Fruit fly (Drosophila melanogaster) whole organism, embryonic: ENCODE results near the gene CG2267.
A peak's percentile ranks its signal among the peaks of the same experiment; 100 is the strongest.

Source experiments
- Atf3 ChIP-seq: fragments of 200-800 bp; sonication (Bioruptor generic); optimal IDR thresholded peaks from 3 replicates; lab custom pipeline; 2016; ENCODE audit warnings: missing biosample characterization, missing genetic modification characterization
- Bgb ChIP-seq: fragments of 200-800 bp; sonication (Bioruptor generic); IDR thresholded peaks from 2 replicates; pipeline ENCODE4 v1.3.6; 2022; ENCODE audit warnings: missing biosample characterization, missing genetic modification characterization; ENCODE audit not compliant: partially characterized antibody
- CG11398 ChIP-seq: fragments of 200-800 bp; sonication (Bioruptor generic); optimal IDR thresholded peaks from 2 replicates; lab custom pipeline; 2016; ENCODE audit warnings: missing biosample characterization, missing genetic modification characterization
- CG12942 ChIP-seq: fragments of 200-800 bp; sonication (Bioruptor generic); optimal IDR thresholded peaks from 3 replicates; lab custom pipeline; 2016; ENCODE audit warnings: missing biosample characterization, missing genetic modification characterization
- CG13894 ChIP-seq: fragments of 200-800 bp; sonication (Bioruptor generic); optimal IDR thresholded peaks from 3 replicates; lab custom pipeline; 2018; ENCODE audit warnings: missing biosample characterization, mild to moderate bottlenecking, missing genetic modification characterization, moderate library complexity
- CG14050 ChIP-seq: fragments of 200-800 bp; sonication (Bioruptor generic); IDR thresholded peaks from 3 replicates; pipeline ENCODE4 v1.3.6; 2022; ENCODE audit warnings: missing biosample characterization, missing genetic modification characterization
- CG15011 ChIP-seq: fragments of 200-800 bp; sonication (Bioruptor generic); optimal IDR thresholded peaks from 3 replicates; lab custom pipeline; 2018; ENCODE audit warnings: missing biosample characterization, mild to moderate bottlenecking, missing genetic modification characterization
- CG15514 ChIP-seq: fragments of 200-800 bp; sonication (Bioruptor generic); optimal IDR thresholded peaks from 3 replicates; lab custom pipeline; 2017; ENCODE audit warnings: missing biosample characterization, missing genetic modification characterization, mild to moderate bottlenecking, moderate library complexity, missing genetic modification reagents
- CG15601 ChIP-seq: fragments of 200-800 bp; sonication (Bioruptor generic); optimal IDR thresholded peaks from 3 replicates; lab custom pipeline; 2019; ENCODE audit warnings: missing biosample characterization, mild to moderate bottlenecking, missing genetic modification characterization, moderate library complexity
- CG18476 ChIP-seq: fragments of 200-800 bp; sonication (Bioruptor generic); optimal IDR thresholded peaks from 2 replicates; lab custom pipeline; 2016; ENCODE audit warnings: missing biosample characterization, mild to moderate bottlenecking, missing genetic modification characterization
- CG2120 ChIP-seq: fragments of 200-800 bp; sonication (Bioruptor generic); optimal IDR thresholded peaks from 3 replicates; lab custom pipeline; 2016; ENCODE audit warnings: missing biosample characterization, missing genetic modification characterization
- CG2678 ChIP-seq: fragments of 200-800 bp; sonication (Bioruptor generic); optimal IDR thresholded peaks from 3 replicates; lab custom pipeline; 2019; ENCODE audit warnings: missing biosample characterization, mild to moderate bottlenecking, missing genetic modification characterization, moderate library complexity
- CG2889 ChIP-seq: fragments of 200-800 bp; sonication (Bioruptor generic); IDR thresholded peaks from 3 replicates; pipeline ENCODE4 v1.3.6; 2022; ENCODE audit warnings: missing biosample characterization, missing genetic modification characterization
- CG30020 ChIP-seq: fragments of 200-800 bp; optimal IDR thresholded peaks from 2 replicates; lab custom pipeline; 2019; ENCODE audit warnings: missing biosample characterization, mild to moderate bottlenecking, missing genetic modification characterization, moderate library complexity
- CG31388 ChIP-seq: fragments of 200-800 bp; sonication (Bioruptor generic); optimal IDR thresholded peaks from 2 replicates; lab custom pipeline; 2016; ENCODE audit warnings: missing biosample characterization, missing genetic modification characterization
- CG32532 ChIP-seq: fragments of 200-800 bp; sonication (Bioruptor generic); IDR thresholded peaks from 2 replicates; pipeline ENCODE4 v1.3.6; 2022; ENCODE audit warnings: missing biosample characterization, missing genetic modification characterization
- CG34224 ChIP-seq: fragments of 200-800 bp; sonication (Bioruptor generic); IDR thresholded peaks from 3 replicates; pipeline ENCODE4 v1.3.6; 2022; ENCODE audit warnings: missing biosample characterization, missing genetic modification characterization; ENCODE audit not compliant: partially characterized antibody
- CG34376 ChIP-seq: fragments of 200-800 bp; sonication (Bioruptor generic); optimal IDR thresholded peaks from 2 replicates; lab custom pipeline; 2018; ENCODE audit warnings: missing biosample characterization, mild to moderate bottlenecking, missing genetic modification characterization
- CG3995 ChIP-seq: fragments of 200-800 bp; sonication (Bioruptor generic); optimal IDR thresholded peaks from 3 replicates; lab custom pipeline; 2016; ENCODE audit warnings: missing biosample characterization, missing genetic modification characterization
- CG4360 ChIP-seq: fragments of 200-800 bp; sonication (Bioruptor generic); IDR thresholded peaks from 2 replicates; pipeline ENCODE4 v1.3.6; 2022; ENCODE audit warnings: missing biosample characterization, missing genetic modification characterization
- CG4730 ChIP-seq: fragments of 200-800 bp; sonication (Bioruptor generic); IDR thresholded peaks from 2 replicates; pipeline ENCODE4 v1.3.6; 2022; ENCODE audit warnings: missing biosample characterization, missing genetic modification characterization
- CG8290 ChIP-seq, 3 experiments: fragments of 200-800 bp; sonication (Bioruptor generic); optimal IDR thresholded peaks; 2 replicates each; lab custom pipeline; 2016 to 2019; ENCODE audit warnings: missing biosample characterization in 3 of 3, missing genetic modification characterization in 3 of 3, mild to moderate bottlenecking in 2 of 3, moderate library complexity in 1 of 3
- CG9609 ChIP-seq: fragments of 200-800 bp; sonication (Bioruptor generic); optimal IDR thresholded peaks from 3 replicates; lab custom pipeline; 2016; ENCODE audit warnings: missing biosample characterization, missing genetic modification characterization
- Deaf1 ChIP-seq: fragments of 200-800 bp; optimal IDR thresholded peaks from 3 replicates; lab custom pipeline; 2019; ENCODE audit warnings: missing biosample characterization, mild to moderate bottlenecking, missing genetic modification characterization, moderate library complexity
- Hand ChIP-seq: fragments of 200-800 bp; sonication (Bioruptor generic); optimal IDR thresholded peaks from 2 replicates; lab custom pipeline; 2017; ENCODE audit warnings: mild to moderate bottlenecking, missing biosample characterization, missing genetic modification reagents, missing genetic modification characterization
- Lhr ChIP-seq: fragments of 200-800 bp; sonication (Bioruptor generic); optimal IDR thresholded peaks from 3 replicates; lab custom pipeline; 2017; ENCODE audit warnings: mild to moderate bottlenecking, missing biosample characterization, missing genetic modification reagents, missing genetic modification characterization
- Mad ChIP-seq: fragments of 200-800 bp; sonication (Bioruptor generic); optimal IDR thresholded peaks from 2 replicates; lab custom pipeline; 2016; ENCODE audit warnings: missing biosample characterization, missing genetic modification characterization
- Pdp1 ChIP-seq, 2 experiments: fragments of 200-800 bp; sonication (Bioruptor generic); optimal IDR thresholded peaks; 3 replicates each; lab custom pipeline; 2016; ENCODE audit warnings: missing biosample characterization in 2 of 2, missing genetic modification characterization in 2 of 2, mild to moderate bottlenecking in 1 of 2, moderate library complexity in 1 of 2
- Vsx1 ChIP-seq: fragments of 200-800 bp; sonication (Bioruptor generic); optimal IDR thresholded peaks from 2 replicates; lab custom pipeline; 2017; ENCODE audit warnings: missing biosample characterization, mild to moderate bottlenecking, missing genetic modification characterization, missing genetic modification reagents
- Xbp1 ChIP-seq: fragments of 200-800 bp; sonication (Bioruptor generic); optimal IDR thresholded peaks from 3 replicates; lab custom pipeline; 2016; ENCODE audit warnings: missing biosample characterization, mild to moderate bottlenecking, missing genetic modification characterization
- amos ChIP-seq: fragments of 200-800 bp; sonication (Bioruptor generic); IDR thresholded peaks from 2 replicates; pipeline ENCODE4 v1.3.6; 2022; ENCODE audit warnings: missing biosample characterization, missing genetic modification characterization; ENCODE audit not compliant: partially characterized antibody
- bbx ChIP-seq: fragments of 200-800 bp; sonication (Bioruptor generic); IDR thresholded peaks from 2 replicates; pipeline ENCODE4 v1.3.6; 2022; ENCODE audit warnings: missing biosample characterization, missing genetic modification characterization; ENCODE audit not compliant: partially characterized antibody
- chinmo ChIP-seq: fragments of 200-800 bp; sonication (Bioruptor generic); IDR thresholded peaks from 4 replicates; pipeline ENCODE4 v1.3.6; 2022; ENCODE audit warnings: missing biosample characterization, missing genetic modification characterization; ENCODE audit not compliant: partially characterized antibody
- crp ChIP-seq, 2 experiments: fragments of 200-800 bp; sonication (Bioruptor generic); optimal IDR thresholded peaks; 2 replicates in 1 of 2; 3 replicates in 1 of 2; lab custom pipeline; 2017; ENCODE audit warnings: missing biosample characterization in 2 of 2, missing genetic modification characterization in 2 of 2, mild to moderate bottlenecking in 1 of 2, moderate library complexity in 1 of 2
- cwo ChIP-seq: fragments of 200-800 bp; sonication (Bioruptor generic); optimal IDR thresholded peaks from 3 replicates; lab custom pipeline; 2017; ENCODE audit warnings: missing biosample characterization, missing genetic modification characterization, mild to moderate bottlenecking, moderate library complexity, missing genetic modification reagents
- dmrt11E ChIP-seq: fragments of 200-800 bp; sonication (Bioruptor generic); optimal IDR thresholded peaks from 3 replicates; lab custom pipeline; 2018; ENCODE audit warnings: missing biosample characterization, mild to moderate bottlenecking, missing genetic modification characterization, moderate library complexity
- dysf ChIP-seq: fragments of 200-800 bp; sonication (Bioruptor generic); IDR thresholded peaks from 3 replicates; pipeline ENCODE4 v1.3.6; 2022; ENCODE audit warnings: missing biosample characterization, missing genetic modification characterization
- eve ChIP-seq, 2 experiments: fragments of >200 bp; optimal IDR thresholded peaks; 2 replicates each; lab custom pipeline; 2017; ENCODE audit warnings: missing biosample characterization in 2 of 2, missing genetic modification characterization in 2 of 2
- exex ChIP-seq: fragments of 200-800 bp; sonication (Bioruptor generic); optimal IDR thresholded peaks from 4 replicates; lab custom pipeline; 2018; ENCODE audit warnings: missing biosample characterization, mild to moderate bottlenecking, missing genetic modification characterization, moderate library complexity
- grn ChIP-seq: fragments of 200-800 bp; sonication (Bioruptor generic); optimal IDR thresholded peaks from 3 replicates; lab custom pipeline; 2017; ENCODE audit warnings: missing biosample characterization, missing genetic modification characterization
- lov ChIP-seq, 2 experiments: fragments of 200-800 bp in 1 of 2; fragments of >200 bp in 1 of 2; sonication (Bioruptor generic) in 1 of 2; IDR thresholded peaks in 1 of 2; optimal IDR thresholded peaks in 1 of 2; 2 replicates in 1 of 2; 3 replicates in 1 of 2; pipeline versions ENCODE4 v1.3.6 to Lab custom; 2017 to 2022; ENCODE audit warnings: missing biosample characterization in 1 of 2, missing genetic modification characterization in 1 of 2
- mirr ChIP-seq: fragments of 200-800 bp; sonication (Bioruptor generic); optimal IDR thresholded peaks from 3 replicates; lab custom pipeline; 2018; ENCODE audit warnings: missing biosample characterization, mild to moderate bottlenecking, missing genetic modification characterization
- psq ChIP-seq: fragments of 200-800 bp; sonication (Bioruptor generic); optimal IDR thresholded peaks from 2 replicates; lab custom pipeline; 2017; ENCODE audit warnings: missing biosample characterization, missing genetic modification characterization
- sug ChIP-seq: fragments of 200-800 bp; optimal IDR thresholded peaks from 2 replicates; lab custom pipeline; 2019; ENCODE audit warnings: missing biosample characterization, mild to moderate bottlenecking, missing genetic modification characterization, moderate library complexity
- vfl ChIP-seq: fragments of 200-800 bp; sonication (Bioruptor generic); optimal IDR thresholded peaks from 2 replicates; lab custom pipeline; 2016; ENCODE audit warnings: missing biosample characterization, missing genetic modification characterization
- z ChIP-seq: fragments of 200-800 bp; sonication (Bioruptor generic); IDR thresholded peaks from 3 replicates; pipeline ENCODE4 v1.3.6; 2022; ENCODE audit warnings: missing biosample characterization, missing genetic modification characterization

CG2267 gene

DNA sequence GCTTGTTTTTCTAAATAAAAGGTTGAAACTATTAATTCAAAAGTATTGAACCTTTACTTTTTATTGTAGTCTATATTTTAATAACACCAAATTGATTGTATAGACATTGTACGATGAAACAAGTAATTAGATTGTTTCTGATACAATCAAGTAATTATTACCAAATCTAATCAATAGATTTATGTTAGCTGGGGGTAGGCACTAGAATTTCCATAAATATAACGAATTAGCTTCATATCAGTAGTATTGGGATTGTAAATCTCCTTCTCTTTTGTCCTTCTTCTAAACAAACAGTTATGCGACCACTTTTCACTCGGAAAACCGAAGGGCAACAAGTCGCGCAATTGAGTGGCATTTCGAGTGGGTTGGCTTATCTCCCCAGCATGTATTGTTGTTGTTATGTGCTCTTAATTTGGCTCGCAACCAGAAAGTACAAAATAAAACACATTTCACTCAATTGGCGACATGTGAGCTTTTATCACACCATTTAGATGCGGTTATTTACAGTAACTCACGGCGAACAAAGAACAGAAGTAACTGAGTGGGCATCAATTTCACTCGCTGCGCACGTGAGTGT is 29.3 kb downstream of the CG2267 start:
- peak; percentile 29; the same call in 1 of the 2 replicates for TF ChIP-seq amos (GFP tag; lab: Robert Waterston, UW)
- TF ChIP-seq mirr (GFP tag; lab: Kevin White, UChicago): peak; percentile 50
- peak; percentile 28 for TF ChIP-seq CG3995 (GFP tag; lab: Kevin White, UChicago)
- no peak for TF ChIP-seq CG9609 (GFP tag; lab: Kevin White, UChicago)
- TF ChIP-seq Bgb: peak; percentile 46; the same call in 1 of the 2 replicates
- no peak for TF ChIP-seq CG15011 (GFP tag; lab: Kevin White, UChicago)
- TF ChIP-seq Deaf1 (tag; lab: Kevin White, UChicago): peak; percentile 33
- TF ChIP-seq Xbp1: no peak
- TF ChIP-seq CG34224 (GFP tag; lab: Robert Waterston, UW): 0 out of 3 replicates have a peak, but pooled peaks have one; percentile 11
- TF ChIP-seq Pdp1 (GFP tag; optimal IDR thresholded peaks at IDR 0.05; lab: Kevin White, UChicago): peak in 1 of 2 experiments; percentile 88
- TF ChIP-seq dmrt11E (tag; lab: Kevin White, UChicago): no peak
- peak; percentile 24 for TF ChIP-seq cwo (GFP tag; lab: Kevin White, UChicago)
- TF ChIP-seq CG11398 (GFP tag; lab: Kevin White, UChicago): no peak
- TF ChIP-seq Vsx1 (GFP tag; lab: Kevin White, UChicago): peak; percentile 25
- TF ChIP-seq CG4360 (GFP tag; lab: Robert Waterston, UW): peak; percentile 81
- TF ChIP-seq grn: peak; percentile 12
- TF ChIP-seq Lhr: no peak
- TF ChIP-seq CG34376: peak; percentile 43
- TF ChIP-seq z: peak; percentile 97
- 0 out of 4 replicates have a peak, but pooled peaks have one; percentile 31 for TF ChIP-seq chinmo (GFP tag; lab: Robert Waterston, UW)
- TF ChIP-seq sug (tag; lab: Kevin White, UChicago): peak; percentile 97
- peak; percentile 98 for TF ChIP-seq exex (tag; lab: Kevin White, UChicago)
- TF ChIP-seq CG31388: no peak

DNA sequence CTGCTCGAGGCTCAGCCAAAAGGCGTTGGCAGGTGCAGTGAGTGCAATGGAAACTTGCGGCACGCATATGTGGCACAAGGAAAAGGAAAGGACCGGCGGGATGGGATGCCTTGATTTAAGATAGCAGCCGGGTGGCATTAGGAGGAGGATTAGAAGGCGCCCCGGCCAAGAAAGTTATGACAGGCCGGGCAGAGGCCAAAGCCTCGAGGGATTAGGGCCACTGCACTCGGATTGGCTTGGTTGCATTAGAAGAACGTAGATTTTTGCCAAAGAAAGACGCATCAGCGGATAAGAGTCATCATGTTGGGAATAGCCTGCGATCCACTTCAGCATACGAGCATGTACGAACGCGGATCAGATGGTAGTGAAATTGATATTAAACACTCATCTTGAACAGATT is 32.1 kb downstream of the CG2267 start, which contains the start of gene CG31019:
Gene CG31019 (plus strand): TSS at position 301 of the 400 bp plus-strand sequence.
- no peak for TF ChIP-seq CG4730 (GFP tag; lab: Robert Waterston, UW)
- no peak for TF ChIP-seq vfl (GFP tag; lab: Kevin White, UChicago)
- TF ChIP-seq CG18476: no peak
- no peak for TF ChIP-seq Mad
- TF ChIP-seq crp (GFP tag; optimal IDR thresholded peaks at IDR 0.05; lab: Kevin White, UChicago): no peak
- no peak for TF ChIP-seq psq (GFP tag; lab: Kevin White, UChicago)
- no peak for TF ChIP-seq CG30020 (tag; lab: Kevin White, UChicago)
- no peak for TF ChIP-seq bbx (GFP tag; lab: Robert Waterston, UW)
- no peak for TF ChIP-seq Atf3 (GFP tag; lab: Kevin White, UChicago)

DNA sequence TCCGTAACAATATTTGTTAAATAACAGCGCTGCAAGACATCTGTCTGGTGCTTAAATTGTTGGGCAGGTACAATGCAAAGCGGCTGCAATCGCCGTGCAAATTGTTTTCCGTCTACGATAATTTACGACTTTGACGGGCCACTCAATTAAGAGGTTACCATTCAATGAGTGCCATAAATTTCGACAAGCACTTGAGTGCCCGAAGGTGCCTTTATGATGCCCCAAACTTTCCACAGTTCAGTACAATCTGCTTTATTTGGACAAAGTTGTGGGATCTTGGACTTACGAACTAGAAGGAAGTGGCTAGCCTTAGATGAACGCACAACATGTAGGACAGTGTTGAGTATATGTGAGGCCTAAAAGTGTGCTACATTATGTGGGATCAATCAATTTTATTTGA is 36.1 kb downstream of the CG2267 start:
- TF ChIP-seq CG8290 (GFP tag; optimal IDR thresholded peaks at IDR 0.05; lab: Kevin White, UChicago) (no peak), CG8290 (tag; optimal IDR thresholded peaks at IDR 0.05; lab: Kevin White, UChicago) (no peak), CG15514 (GFP tag; lab: Kevin White, UChicago) (peak; percentile 41), CG14050 (GFP tag; lab: Robert Waterston, UW) (no peak), eve (GFP tag; optimal IDR thresholded peaks at IDR 0.05; lab: Kevin White, UChicago) (no peak), CG32532 (GFP tag; lab: Robert Waterston, UW) (no peak), CG34376 (peak; percentile 50), CG2678 (tag; lab: Kevin White, UChicago) (peak; percentile 9), CG15601 (tag; lab: Kevin White, UChicago) (no peak), lov (optimal IDR thresholded peaks at IDR 0.05; lab: Kevin White, UChicago) (no peak), lov (GFP tag; IDR thresholded peaks at IDR 0.05; lab: Robert Waterston, UW) (no peak), exex (tag; lab: Kevin White, UChicago) (peak; percentile 79), mirr (GFP tag; lab: Kevin White, UChicago) (peak; percentile 24), CG13894 (tag; lab: Kevin White, UChicago) (peak; percentile 25), CG12942 (GFP tag; lab: Kevin White, UChicago) (no peak), dysf (GFP tag; lab: Robert Waterston, UW) (0 out of 3 replicates have a peak, but pooled peaks have one; percentile 7), Hand (GFP tag; lab: Kevin White, UChicago) (no peak), CG2889 (GFP tag; lab: Robert Waterston, UW) (0 out of 3 replicates have a peak, but pooled peaks have one; percentile 39), CG2120 (no peak)
